Fruit fly (Drosophila melanogaster) whole organism, embryonic: ENCODE data around the gene CG46412.

Experiments
- CG10147 ChIP-seq: fragments of 200-800 bp; sonication (Bioruptor generic); optimal IDR thresholded peaks from 2 replicates; lab custom pipeline; 2019; ENCODE audit warnings: missing biosample characterization, mild to moderate bottlenecking, missing genetic modification characterization, moderate library complexity
- CG10267 ChIP-seq: fragments of 200-800 bp; sonication (Bioruptor generic); optimal IDR thresholded peaks from 2 replicates; lab custom pipeline; 2018; ENCODE audit warnings: missing biosample characterization, mild to moderate bottlenecking, missing genetic modification characterization, moderate library complexity
- CG12219 ChIP-seq: fragments of 200-800 bp; sonication (Bioruptor generic); optimal IDR thresholded peaks from 3 replicates; lab custom pipeline; 2018; ENCODE audit warnings: missing biosample characterization, mild to moderate bottlenecking, missing genetic modification characterization
- CG12744 ChIP-seq: fragments of 200-800 bp; sonication (Bioruptor generic); optimal IDR thresholded peaks from 2 replicates; lab custom pipeline; 2016; ENCODE audit warnings: missing biosample characterization, missing genetic modification characterization
- CG13424 ChIP-seq: fragments of 200-800 bp; sonication (Bioruptor generic); optimal IDR thresholded peaks from 2 replicates; lab custom pipeline; 2019; ENCODE audit warnings: missing biosample characterization, mild to moderate bottlenecking, missing genetic modification characterization, moderate library complexity
- CG14441 ChIP-seq: fragments of 200-800 bp; sonication (Bioruptor generic); IDR thresholded peaks from 2 replicates; pipeline ENCODE4 v1.3.6; 2022; ENCODE audit warnings: missing biosample characterization, missing genetic modification characterization
- CG14667 ChIP-seq: fragments of 200-800 bp; sonication (Bioruptor generic); IDR thresholded peaks from 2 replicates; pipeline ENCODE4 v1.3.6; 2022; ENCODE audit warnings: missing biosample characterization, missing genetic modification characterization
- CG14710 ChIP-seq: fragments of 200-800 bp; sonication (Bioruptor generic); optimal IDR thresholded peaks from 3 replicates; lab custom pipeline; 2019; ENCODE audit warnings: missing biosample characterization, mild to moderate bottlenecking, missing genetic modification characterization, moderate library complexity
- CG15269 ChIP-seq: fragments of 200-800 bp; sonication (Bioruptor generic); optimal IDR thresholded peaks from 2 replicates; lab custom pipeline; 2018; ENCODE audit warnings: missing biosample characterization, mild to moderate bottlenecking, missing genetic modification characterization, moderate library complexity
- CG1647 ChIP-seq: fragments of 200-800 bp; sonication (Bioruptor generic); optimal IDR thresholded peaks from 3 replicates; lab custom pipeline; 2016; ENCODE audit warnings: missing biosample characterization, missing genetic modification characterization
- CG16863 ChIP-seq: fragments of 200-800 bp; sonication (Bioruptor generic); optimal IDR thresholded peaks from 3 replicates; lab custom pipeline; 2016; ENCODE audit warnings: missing biosample characterization, missing genetic modification characterization
- CG17359 ChIP-seq: fragments of 200-800 bp; sonication (Bioruptor generic); optimal IDR thresholded peaks from 3 replicates; lab custom pipeline; 2018; ENCODE audit warnings: missing biosample characterization, mild to moderate bottlenecking, missing genetic modification characterization, moderate library complexity
- CG17802 ChIP-seq: fragments of 200-800 bp; sonication (Bioruptor generic); optimal IDR thresholded peaks from 2 replicates; lab custom pipeline; 2018; ENCODE audit warnings: missing biosample characterization, mild to moderate bottlenecking, missing genetic modification characterization, moderate library complexity
- CG18764 ChIP-seq: fragments of 200-800 bp; sonication (Bioruptor generic); optimal IDR thresholded peaks from 3 replicates; lab custom pipeline; 2016; ENCODE audit warnings: missing biosample characterization, missing genetic modification characterization
- CG32772 ChIP-seq: fragments of 200-800 bp; sonication (Bioruptor generic); IDR thresholded peaks from 2 replicates; pipeline ENCODE4 v1.3.6; 2022; ENCODE audit warnings: missing biosample characterization, missing genetic modification characterization
- CG5180 ChIP-seq: fragments of 200-800 bp; sonication (Bioruptor generic); optimal IDR thresholded peaks from 3 replicates; lab custom pipeline; 2017; ENCODE audit warnings: missing biosample characterization, missing genetic modification characterization, mild to moderate bottlenecking, moderate library complexity, missing genetic modification reagents
- CG6254 ChIP-seq: fragments of 200-800 bp; sonication (Bioruptor generic); optimal IDR thresholded peaks from 3 replicates; lab custom pipeline; 2017; ENCODE audit warnings: mild to moderate bottlenecking, missing biosample characterization, missing genetic modification reagents, missing genetic modification characterization
- CG9437 ChIP-seq: fragments of 200-800 bp; sonication (Bioruptor generic); optimal IDR thresholded peaks from 2 replicates; lab custom pipeline; 2018; ENCODE audit warnings: missing biosample characterization, mild to moderate bottlenecking, missing genetic modification characterization
- Dip2 ChIP-seq: fragments of 200-800 bp; sonication (Bioruptor generic); IDR thresholded peaks from 2 replicates; pipeline ENCODE4 v1.3.6; 2022; ENCODE audit warnings: missing biosample characterization, missing genetic modification characterization
- Doc2 ChIP-seq: fragments of 200-800 bp; sonication (Bioruptor generic); IDR thresholded peaks from 2 replicates; pipeline ENCODE4 v1.3.6; 2022; ENCODE audit warnings: missing biosample characterization, missing genetic modification characterization
- E2f1 ChIP-seq: fragments of 200-800 bp; sonication (Bioruptor generic); IDR thresholded peaks from 2 replicates; pipeline ENCODE4 v1.3.6; 2022; ENCODE audit warnings: missing biosample characterization, missing genetic modification characterization
- Ets65A ChIP-seq: fragments of 200-800 bp; sonication (Bioruptor generic); peaks from one replicate; lab custom pipeline; 2016; ENCODE audit warnings: missing biosample characterization, missing genetic modification characterization
- GATAe ChIP-seq: fragments of 200-800 bp; sonication (Bioruptor generic); conservative IDR thresholded peaks from 2 replicates; pipeline ENCODE4 v1.3.6; 2022; ENCODE audit warnings: missing biosample characterization, missing genetic modification characterization
- HLH3B ChIP-seq: fragments of 200-800 bp; sonication (Bioruptor generic); IDR thresholded peaks from 2 replicates; pipeline ENCODE4 v1.3.6; 2022; ENCODE audit warnings: missing biosample characterization, missing genetic modification characterization
- Hey ChIP-seq: fragments of 200-800 bp; sonication (Bioruptor generic); optimal IDR thresholded peaks from 3 replicates; lab custom pipeline; 2018; ENCODE audit warnings: missing biosample characterization, mild to moderate bottlenecking, missing genetic modification characterization
- Hr78 ChIP-seq, 2 experiments: fragments of 200-800 bp in 1 of 2; fragments of >200 bp in 1 of 2; sonication (Bioruptor generic) in 1 of 2; optimal IDR thresholded peaks; 2 replicates each; lab custom pipeline; 2017 to 2019; ENCODE audit warnings: missing biosample characterization in 2 of 2, missing genetic modification characterization in 2 of 2, mild to moderate bottlenecking in 1 of 2, moderate library complexity in 1 of 2
- MESR4 ChIP-seq: fragments of 200-800 bp; sonication (Bioruptor generic); optimal IDR thresholded peaks from 2 replicates; lab custom pipeline; 2018; ENCODE audit warnings: missing biosample characterization, mild to moderate bottlenecking, missing genetic modification characterization, moderate library complexity
- Med ChIP-seq: fragments of 200-800 bp; sonication (Bioruptor generic); peaks from one replicate; lab custom pipeline; 2016; ENCODE audit warnings: missing biosample characterization, missing genetic modification characterization, mild to moderate bottlenecking, inconsistent platforms, moderate library complexity
- Myb ChIP-seq: fragments of 200-800 bp; sonication (Bioruptor generic); optimal IDR thresholded peaks from 2 replicates; lab custom pipeline; 2016; ENCODE audit warnings: missing biosample characterization, missing genetic modification characterization
- Oaz ChIP-seq: fragments of 200-800 bp; sonication (Bioruptor generic); IDR thresholded peaks from 2 replicates; pipeline ENCODE4 v1.3.6; 2022; ENCODE audit warnings: missing biosample characterization, missing genetic modification characterization
- Oli ChIP-seq: fragments of 200-800 bp; sonication (Bioruptor generic); optimal IDR thresholded peaks from 2 replicates; lab custom pipeline; 2018; ENCODE audit warnings: missing biosample characterization, mild to moderate bottlenecking, missing genetic modification characterization, moderate library complexity
- Opbp ChIP-seq: fragments of 200-800 bp; sonication (Bioruptor generic); IDR thresholded peaks from 3 replicates; pipeline ENCODE4 v1.3.6; 2022; ENCODE audit warnings: missing biosample characterization, missing genetic modification characterization; ENCODE audit not compliant: partially characterized antibody
- Rx ChIP-seq: fragments of 200-800 bp; sonication (Bioruptor generic); IDR thresholded peaks from 2 replicates; pipeline ENCODE4 v1.3.6; 2022; ENCODE audit warnings: missing biosample characterization, missing genetic modification characterization
- Sox102F ChIP-seq: fragments of 200-800 bp; sonication (Bioruptor generic); optimal IDR thresholded peaks from 2 replicates; lab custom pipeline; 2018; ENCODE audit warnings: missing biosample characterization, mild to moderate bottlenecking, missing genetic modification characterization, moderate library complexity
- Xbp1 ChIP-seq: fragments of 200-800 bp; sonication (Bioruptor generic); optimal IDR thresholded peaks from 3 replicates; lab custom pipeline; 2016; ENCODE audit warnings: missing biosample characterization, mild to moderate bottlenecking, missing genetic modification characterization
- abd-A ChIP-seq: fragments of 200-800 bp; sonication (Bioruptor generic); optimal IDR thresholded peaks from 3 replicates; lab custom pipeline; 2019; ENCODE audit warnings: missing biosample characterization, mild to moderate bottlenecking, missing genetic modification characterization, moderate library complexity
- ap ChIP-seq: fragments of 200-800 bp; sonication (Bioruptor generic); IDR thresholded peaks from 2 replicates; pipeline ENCODE4 v1.3.6; 2022; ENCODE audit warnings: missing biosample characterization, missing genetic modification characterization
- ase ChIP-seq: fragments of 200-800 bp; sonication (Bioruptor generic); IDR thresholded peaks from 3 replicates; pipeline ENCODE4 v1.3.6; 2022; ENCODE audit warnings: missing biosample characterization, missing genetic modification characterization
- crc ChIP-seq: fragments of 200-800 bp; sonication (Bioruptor generic); optimal IDR thresholded peaks from 2 replicates; lab custom pipeline; 2016; ENCODE audit warnings: missing biosample characterization, missing genetic modification characterization
- ewg ChIP-seq: fragments of 200-800 bp; sonication (Bioruptor generic); optimal IDR thresholded peaks from 3 replicates; lab custom pipeline; 2017; ENCODE audit warnings: mild to moderate bottlenecking, missing biosample characterization, missing genetic modification reagents, missing genetic modification characterization
- eyg ChIP-seq: fragments of 200-800 bp; sonication (Bioruptor generic); optimal IDR thresholded peaks from 3 replicates; lab custom pipeline; 2016; ENCODE audit warnings: missing biosample characterization, missing genetic modification characterization
- gro ChIP-seq: fragments of 200-800 bp; sonication (Bioruptor generic); optimal IDR thresholded peaks from 2 replicates; lab custom pipeline; 2016; ENCODE audit warnings: missing biosample characterization, missing genetic modification characterization
- h ChIP-seq: fragments of >200 bp; optimal IDR thresholded peaks from 2 replicates; lab custom pipeline; 2017
- kah ChIP-seq: fragments of 200-800 bp; sonication (Bioruptor generic); optimal IDR thresholded peaks from 2 replicates; lab custom pipeline; 2018; ENCODE audit warnings: missing biosample characterization, mild to moderate bottlenecking, missing genetic modification characterization
- klu ChIP-seq: fragments of 200-800 bp; sonication (Bioruptor generic); IDR thresholded peaks from 2 replicates; pipeline ENCODE4 v1.3.6; 2022; ENCODE audit warnings: missing biosample characterization, missing genetic modification characterization
- lilli ChIP-seq: fragments of 200-800 bp; sonication (Bioruptor generic); optimal IDR thresholded peaks from 3 replicates; lab custom pipeline; 2016; ENCODE audit warnings: missing biosample characterization, missing genetic modification characterization
- lmd ChIP-seq: fragments of 200-800 bp; sonication (Bioruptor generic); IDR thresholded peaks from 2 replicates; pipeline ENCODE4 v1.3.6; 2022; ENCODE audit warnings: missing biosample characterization, missing genetic modification characterization
- mam ChIP-seq: fragments of 200-800 bp; sonication (Bioruptor generic); optimal IDR thresholded peaks from 3 replicates; lab custom pipeline; 2016; ENCODE audit warnings: missing biosample characterization, missing genetic modification characterization
- org-1 ChIP-seq: fragments of 200-800 bp; sonication (Bioruptor generic); optimal IDR thresholded peaks from 2 replicates; lab custom pipeline; 2017; ENCODE audit warnings: missing biosample characterization, missing genetic modification characterization
- pfk ChIP-seq: fragments of 200-800 bp; sonication (Bioruptor generic); optimal IDR thresholded peaks from 2 replicates; lab custom pipeline; 2018; ENCODE audit warnings: missing biosample characterization, mild to moderate bottlenecking, missing genetic modification characterization, moderate library complexity
- sd ChIP-seq: fragments of 200-800 bp; sonication (Bioruptor generic); optimal IDR thresholded peaks from 3 replicates; lab custom pipeline; 2018; ENCODE audit warnings: missing biosample characterization, mild to moderate bottlenecking, missing genetic modification characterization, moderate library complexity
- zfh2 ChIP-seq: fragments of 200-800 bp; sonication (Bioruptor generic); optimal IDR thresholded peaks from 2 replicates; lab custom pipeline; 2016; ENCODE audit warnings: missing biosample characterization, missing genetic modification characterization

Gene CG46412

DNA sequence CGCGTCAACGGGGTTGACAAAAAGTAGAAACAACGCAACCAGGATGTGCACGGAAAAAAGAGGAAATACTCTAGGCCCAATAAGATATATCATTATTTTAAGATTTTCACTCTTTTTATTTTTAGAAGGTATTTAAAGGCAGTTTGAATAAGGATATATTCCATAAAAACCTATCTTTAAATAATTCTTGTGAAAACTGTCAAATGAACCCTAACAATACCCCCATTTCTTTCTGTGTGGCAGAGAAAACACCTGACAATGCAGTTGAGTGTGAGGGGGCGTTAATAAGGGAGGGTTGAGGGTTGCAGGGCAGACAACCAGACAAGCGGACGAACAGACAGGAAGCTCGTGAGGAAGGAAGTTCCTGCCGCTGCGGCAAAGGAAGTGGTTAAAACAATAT lies 11.9 kb downstream of the CG46412 start (continued):
- TF ChIP-seq HLH3B (GFP tag; lab: Robert Waterston, UW) = peak; percentile 49; the same call in 1 of the 2 replicates
- no peak for TF ChIP-seq Myb
- peak; percentile 76 for TF ChIP-seq Med
- no peak for TF ChIP-seq Rx (GFP tag; lab: Robert Waterston, UW)
- TF ChIP-seq Ets65A = peak; percentile 82
- peak; percentile 35 for TF ChIP-seq CG6254 (GFP tag; lab: Kevin White, UChicago)
- TF ChIP-seq CG14441 (GFP tag; lab: Robert Waterston, UW) = no peak
- no peak for TF ChIP-seq pfk (GFP tag; lab: Kevin White, UChicago)
- TF ChIP-seq CG10147 (GFP tag; lab: Kevin White, UChicago) = peak; percentile 17
- TF ChIP-seq CG16863 (GFP tag; lab: Kevin White, UChicago) = no peak
- no peak for TF ChIP-seq CG32772 (GFP tag; lab: Robert Waterston, UW)
- TF ChIP-seq abd-A (tag; lab: Kevin White, UChicago) = no peak
- no peak for TF ChIP-seq ap
- no peak for TF ChIP-seq GATAe (GFP tag; lab: Robert Waterston, UW)
- no peak for TF ChIP-seq Dip2 (GFP tag; lab: Robert Waterston, UW)
- TF ChIP-seq CG1647 (GFP tag; lab: Kevin White, UChicago) = no peak
- no peak for TF ChIP-seq klu
- no peak for TF ChIP-seq ewg (GFP tag; lab: Kevin White, UChicago)
- TF ChIP-seq CG17359 (tag; lab: Kevin White, UChicago) = peak; percentile 50
- TF ChIP-seq CG12744 (GFP tag; lab: Kevin White, UChicago) = no peak
- TF ChIP-seq CG18764 (GFP tag; lab: Kevin White, UChicago) = no peak
- no peak for TF ChIP-seq Hey (tag; lab: Kevin White, UChicago)
- no peak for TF ChIP-seq crc
- peak; percentile 36 for TF ChIP-seq CG10267 (tag; lab: Kevin White, UChicago)
- no peak for TF ChIP-seq MESR4
- no peak for TF ChIP-seq eyg (GFP tag; lab: Kevin White, UChicago)
- no peak for TF ChIP-seq zfh2 (GFP tag; lab: Kevin White, UChicago)
- TF ChIP-seq CG9437 = no peak
- no peak for TF ChIP-seq sd (tag; lab: Kevin White, UChicago)
- no peak for TF ChIP-seq ase
- no peak for TF ChIP-seq Oaz
- no peak for TF ChIP-seq Opbp (GFP tag; lab: Robert Waterston, UW)
- TF ChIP-seq Oli (tag; lab: Kevin White, UChicago) = peak; percentile 23
- no peak for TF ChIP-seq CG17802 (tag; lab: Kevin White, UChicago)
- peak; percentile 53 for TF ChIP-seq Sox102F (GFP tag; lab: Kevin White, UChicago)
- peak; percentile 59 for TF ChIP-seq CG14710
- TF ChIP-seq h (lab: Kevin White, UChicago) = no peak
- no peak for TF ChIP-seq org-1
- peak; percentile 52 for TF ChIP-seq E2f1 (GFP tag; lab: Robert Waterston, UW)
- no peak for TF ChIP-seq kah (GFP tag; lab: Kevin White, UChicago)
- no peak for TF ChIP-seq gro (GFP tag; lab: Kevin White, UChicago)
- no peak for TF ChIP-seq Doc2 (GFP tag; lab: Robert Waterston, UW)
- TF ChIP-seq CG5180 (GFP tag; lab: Kevin White, UChicago) = peak; percentile 27
- TF ChIP-seq CG13424 (tag; lab: Kevin White, UChicago) = peak; percentile 42
- TF ChIP-seq Xbp1 (GFP tag; lab: Kevin White, UChicago) = peak; percentile 31
- peak; percentile 30 for TF ChIP-seq CG15269
- peak; percentile 27 for TF ChIP-seq CG12219 (GFP tag; lab: Kevin White, UChicago)
- TF ChIP-seq lmd (GFP tag; lab: Robert Waterston, UW) = 0 out of 2 replicates have a peak, but pooled peaks have one; percentile 23
- TF ChIP-seq Hr78 (GFP tag; optimal IDR thresholded peaks at IDR 0.05; lab: Kevin White, UChicago) = no peak
- TF ChIP-seq lilli (GFP tag; lab: Kevin White, UChicago) = no peak
- TF ChIP-seq mam (GFP tag; lab: Kevin White, UChicago) = no peak
- TF ChIP-seq CG14667 (GFP tag; lab: Robert Waterston, UW) = no peak
